Worm (Caenorhabditis elegans): ENCODE results near the gene Y6G8.5.
"Not testable (repeated sequence)": the region's sequence is repeated elsewhere in the genome, so short reads cannot be mapped to it uniquely, and the experiment has no call there.

Y6G8.5 gene

ce11 chrV:17606050-17606449, 9.5 kb downstream of the Y6G8.5 start, which contains the start of gene Y6G8.16:
Gene Y6G8.16, plus strand, starts transcription at chrV:17606350.
- not testable (repeated sequence) for TF ChIP-seq vab-15, mep-1, zag-1 (tag; optimal IDR thresholded peaks at IDR 0.05)

ce11 chrV:17601520-17601919, 14.0 kb downstream of the Y6G8.5 start, which contains the start of gene ztf-25:
Gene ztf-25, plus strand, starts transcription at chrV:17601820.
- TF ChIP-seq snu-23 (GFP tag; optimal IDR thresholded peaks at IDR 0.05): no peak
- TF ChIP-seq elt-2 (tag; optimal IDR thresholded peaks at IDR 0.05): no peak
- TF ChIP-seq pag-3 (tag; optimal IDR thresholded peaks at IDR 0.05; ENCODE audit: borderline replicate concordance, insufficient read depth): no peak
- TF ChIP-seq zip-4 (GFP tag; optimal IDR thresholded peaks at IDR 0.05): no peak
- no peak for TF ChIP-seq mep-1 (tag; optimal IDR thresholded peaks at IDR 0.05)
- no peak for TF ChIP-seq pqm-1 (tag; optimal IDR thresholded peaks at IDR 0.05)
- TF ChIP-seq Y116A8C.19 (tag; optimal IDR thresholded peaks at IDR 0.05; ENCODE audit: borderline replicate concordance): no peak
- TF ChIP-seq mdl-1 (tag; optimal IDR thresholded peaks at IDR 0.05): no peak
- TF ChIP-seq ets-5 (GFP tag; IDR thresholded peaks at IDR 0.05): no peak

ce11 chrV:17598810-17599209, 16.7 kb downstream of the Y6G8.5 start, which contains the start of gene Y6G8.2:
Gene Y6G8.2, minus strand, starts transcription at chrV:17598956.
- TF ChIP-seq elt-2 (tag; optimal IDR thresholded peaks at IDR 0.05) (peak; percentile 52), nhr-19 (GFP tag; conservative IDR thresholded peaks at IDR 0.05) (no peak)

ce11 chrV:17595691-17596090, 19.8 kb downstream of the Y6G8.5 start:
- TF ChIP-seq sptf-1 (tag; optimal IDR thresholded peaks at IDR 0.05): no peak
- TF ChIP-seq ztf-4 (tag; optimal IDR thresholded peaks at IDR 0.05): no peak
- TF ChIP-seq lin-39 (tag; optimal IDR thresholded peaks at IDR 0.05): no peak
- no peak for TF ChIP-seq zip-4 (GFP tag; optimal IDR thresholded peaks at IDR 0.05)
- TF ChIP-seq nhr-19 (GFP tag; conservative IDR thresholded peaks at IDR 0.05): no peak
- no peak for TF ChIP-seq unc-130 (tag; optimal IDR thresholded peaks at IDR 0.05)
- TF ChIP-seq nhr-20 (tag; optimal IDR thresholded peaks at IDR 0.05): no peak
- TF ChIP-seq lir-3 (tag; optimal IDR thresholded peaks at IDR 0.05; ENCODE audit: poor library complexity): no peak
- TF ChIP-seq ceh-90 (tag; optimal IDR thresholded peaks at IDR 0.05): no peak
- TF ChIP-seq zag-1 (tag; optimal IDR thresholded peaks at IDR 0.05): no peak
- no peak for TF ChIP-seq fkh-10 (GFP tag; optimal IDR thresholded peaks at IDR 0.05)
- TF ChIP-seq irx-1 (tag; optimal IDR thresholded peaks at IDR 0.05): no peak

ce11 chrV:17584352-17584843, 31.1 kb downstream of the Y6G8.5 start, which contains the start of gene fbxa-133:
Gene fbxa-133, plus strand, starts transcription at chrV:17584793.
- TF ChIP-seq nhr-20, unc-30, nhr-28 (tag; optimal IDR thresholded peaks at IDR 0.05): not testable (repeated sequence)

- TF ChIP-seq efl-1 (optimal IDR thresholded peaks at IDR 0.05) (no peak), efl-1 (GFP tag; optimal IDR thresholded peaks at IDR 0.05 in 1 of 2) (peak in 1 of 2 experiments; percentile 63), pqm-1 (tag; optimal IDR thresholded peaks at IDR 0.05) (no peak)
Observed at ce11 chrV:17580017-17580416, 35.5 kb downstream of the Y6G8.5 start.

- no peak for TF ChIP-seq swsn-7 (tag; optimal IDR thresholded peaks at IDR 0.05)
- TF ChIP-seq mef-2 (tag; optimal IDR thresholded peaks at IDR 0.05): no peak
- no peak for TF ChIP-seq mab-9 (GFP tag; IDR thresholded peaks at IDR 0.05)
- TF ChIP-seq sox-4 (tag; optimal IDR thresholded peaks at IDR 0.05): no peak
- TF ChIP-seq aha-1 (tag; optimal IDR thresholded peaks at IDR 0.05): no peak
- no peak for TF ChIP-seq fos-1 (tag; optimal IDR thresholded peaks at IDR 0.05)
- TF ChIP-seq zip-4 (GFP tag; optimal IDR thresholded peaks at IDR 0.05): no peak
- TF ChIP-seq blmp-1 (tag; optimal IDR thresholded peaks at IDR 0.05): no peak
- no peak for TF ChIP-seq fkh-4 (tag; optimal IDR thresholded peaks at IDR 0.05; ENCODE audit: borderline replicate concordance)
- no peak for TF ChIP-seq efl-3 (GFP tag; optimal IDR thresholded peaks at IDR 0.05)
- no peak for TF ChIP-seq irx-1 (tag; optimal IDR thresholded peaks at IDR 0.05)
- no peak for TF ChIP-seq mep-1 (tag; optimal IDR thresholded peaks at IDR 0.05)
- TF ChIP-seq ets-5 (GFP tag; IDR thresholded peaks at IDR 0.05): no peak
- TF ChIP-seq dpl-1 (GFP tag; optimal IDR thresholded peaks at IDR 0.05): no peak
- no peak for TF ChIP-seq aly-2 (tag; optimal IDR thresholded peaks at IDR 0.05)
- no peak for TF ChIP-seq isw-1 (GFP tag; IDR thresholded peaks at IDR 0.05)
- TF ChIP-seq ztf-11 (tag; optimal IDR thresholded peaks at IDR 0.05): no peak
- TF ChIP-seq pax-3 (tag; optimal IDR thresholded peaks at IDR 0.05): no peak
- no peak for TF ChIP-seq lir-3 (tag; optimal IDR thresholded peaks at IDR 0.05; ENCODE audit: poor library complexity)
- TF ChIP-seq nhr-28 (tag; optimal IDR thresholded peaks at IDR 0.05): no peak
Observed at ce11 chrV:17566850-17567249, 48.7 kb downstream of the Y6G8.5 start, which contains the start of gene C38D9.2. Gene C38D9.2, plus strand, starts transcription at chrV:17567150.

Data from whole organism, L1 larva.